Fruit fly (Drosophila melanogaster) whole organism, embryonic: Measurements from ENCODE around the gene ssp3.

ENCODE experiments used
- Blimp-1 ChIP-seq: fragments of 200-800 bp; sonication (Bioruptor generic); optimal IDR thresholded peaks from 3 replicates; lab custom pipeline; 2018; ENCODE audit warnings: missing biosample characterization, missing genetic modification characterization, mild to moderate bottlenecking, moderate library complexity, missing genetic modification reagents
- CG10209 ChIP-seq: fragments of 200-800 bp; sonication (Bioruptor generic); optimal IDR thresholded peaks from 3 replicates; lab custom pipeline; 2017; ENCODE audit warnings: missing biosample characterization, mild to moderate bottlenecking, missing genetic modification characterization, missing genetic modification reagents
- CG14441 ChIP-seq: fragments of 200-800 bp; sonication (Bioruptor generic); IDR thresholded peaks from 2 replicates; pipeline ENCODE4 v1.3.6; 2022; ENCODE audit warnings: missing biosample characterization, missing genetic modification characterization
- CG15601 ChIP-seq: fragments of 200-800 bp; sonication (Bioruptor generic); optimal IDR thresholded peaks from 3 replicates; lab custom pipeline; 2019; ENCODE audit warnings: missing biosample characterization, mild to moderate bottlenecking, missing genetic modification characterization, moderate library complexity
- CG16779 ChIP-seq: fragments of 200-800 bp; sonication (Bioruptor generic); IDR thresholded peaks from 2 replicates; pipeline ENCODE4 v1.3.6; 2022; ENCODE audit warnings: missing biosample characterization, missing genetic modification characterization
- CG17568 ChIP-seq: fragments of 200-800 bp; sonication (Bioruptor generic); optimal IDR thresholded peaks from 2 replicates; lab custom pipeline; 2018; ENCODE audit warnings: missing biosample characterization, mild to moderate bottlenecking, missing genetic modification characterization, moderate library complexity
- CG18619 ChIP-seq: fragments of 200-800 bp; sonication (Bioruptor generic); optimal IDR thresholded peaks from 3 replicates; lab custom pipeline; 2017; ENCODE audit warnings: missing biosample characterization, mild to moderate bottlenecking, missing genetic modification characterization
- CG2116 ChIP-seq: fragments of 200-800 bp; sonication (Bioruptor generic); optimal IDR thresholded peaks from 3 replicates; lab custom pipeline; 2018; ENCODE audit warnings: missing biosample characterization, mild to moderate bottlenecking, missing genetic modification characterization
- CG2678 ChIP-seq: fragments of 200-800 bp; sonication (Bioruptor generic); optimal IDR thresholded peaks from 3 replicates; lab custom pipeline; 2019; ENCODE audit warnings: missing biosample characterization, mild to moderate bottlenecking, missing genetic modification characterization, moderate library complexity
- CG3065 ChIP-seq: fragments of 200-800 bp; sonication (Bioruptor generic); optimal IDR thresholded peaks from 2 replicates; lab custom pipeline; 2016; ENCODE audit warnings: missing biosample characterization, missing genetic modification characterization
- CG34224 ChIP-seq: fragments of 200-800 bp; sonication (Bioruptor generic); IDR thresholded peaks from 3 replicates; pipeline ENCODE4 v1.3.6; 2022; ENCODE audit warnings: missing biosample characterization, missing genetic modification characterization; ENCODE audit not compliant: partially characterized antibody
- CG3726 ChIP-seq: fragments of 200-800 bp; sonication (Bioruptor generic); IDR thresholded peaks from 3 replicates; pipeline ENCODE4, ENCODE4 v1.3.6; 2022; ENCODE audit warnings: missing biosample characterization, missing genetic modification characterization
- CG4707 ChIP-seq: fragments of 200-800 bp; sonication (Bioruptor generic); optimal IDR thresholded peaks from 2 replicates; lab custom pipeline; 2018; ENCODE audit warnings: missing biosample characterization, mild to moderate bottlenecking, missing genetic modification characterization, moderate library complexity
- CG9797 ChIP-seq: fragments of 200-800 bp; sonication (Bioruptor generic); optimal IDR thresholded peaks from 3 replicates; lab custom pipeline; 2018; ENCODE audit warnings: missing biosample characterization, mild to moderate bottlenecking, missing genetic modification characterization
- CHES-1-like ChIP-seq: fragments of 200-800 bp; sonication (Bioruptor generic); optimal IDR thresholded peaks from 2 replicates; lab custom pipeline; 2016; ENCODE audit warnings: missing biosample characterization, missing genetic modification characterization
- Doc2 ChIP-seq: fragments of 200-800 bp; sonication (Bioruptor generic); IDR thresholded peaks from 2 replicates; pipeline ENCODE4 v1.3.6; 2022; ENCODE audit warnings: missing biosample characterization, missing genetic modification characterization
- Dp ChIP-seq: fragments of 200-800 bp; sonication (Bioruptor generic); optimal IDR thresholded peaks from 2 replicates; lab custom pipeline; 2018; ENCODE audit warnings: missing biosample characterization, mild to moderate bottlenecking, missing genetic modification characterization, moderate library complexity
- HHEX ChIP-seq: fragments of 200-800 bp; sonication (Bioruptor generic); optimal IDR thresholded peaks from 3 replicates; lab custom pipeline; 2017; ENCODE audit warnings: missing biosample characterization, mild to moderate bottlenecking, missing genetic modification characterization, missing genetic modification reagents
- Hand ChIP-seq: fragments of 200-800 bp; sonication (Bioruptor generic); optimal IDR thresholded peaks from 2 replicates; lab custom pipeline; 2017; ENCODE audit warnings: mild to moderate bottlenecking, missing biosample characterization, missing genetic modification reagents, missing genetic modification characterization
- HmgZ ChIP-seq: fragments of 200-800 bp; sonication (Bioruptor generic); optimal IDR thresholded peaks from 2 replicates; lab custom pipeline; 2018; ENCODE audit warnings: missing biosample characterization, mild to moderate bottlenecking, missing genetic modification characterization
- Opbp ChIP-seq: fragments of 200-800 bp; sonication (Bioruptor generic); IDR thresholded peaks from 3 replicates; pipeline ENCODE4 v1.3.6; 2022; ENCODE audit warnings: missing biosample characterization, missing genetic modification characterization; ENCODE audit not compliant: partially characterized antibody
- Ravus ChIP-seq: fragments of 200-800 bp; sonication (Bioruptor generic); IDR thresholded peaks from 2 replicates; pipeline ENCODE4 v1.3.6; 2022; ENCODE audit warnings: missing biosample characterization, missing genetic modification characterization
- ab ChIP-seq: fragments of 200-800 bp; sonication (Bioruptor generic); optimal IDR thresholded peaks from 2 replicates; lab custom pipeline; 2016; ENCODE audit warnings: missing biosample characterization, missing genetic modification characterization
- aop ChIP-seq: fragments of 200-800 bp; sonication (Bioruptor generic); IDR thresholded peaks from 2 replicates; pipeline ENCODE4 v1.3.6; 2022; ENCODE audit warnings: missing biosample characterization, missing genetic modification characterization
- ap ChIP-seq: fragments of 200-800 bp; sonication (Bioruptor generic); IDR thresholded peaks from 2 replicates; pipeline ENCODE4 v1.3.6; 2022; ENCODE audit warnings: missing biosample characterization, missing genetic modification characterization
- ase ChIP-seq: fragments of 200-800 bp; sonication (Bioruptor generic); IDR thresholded peaks from 3 replicates; pipeline ENCODE4 v1.3.6; 2022; ENCODE audit warnings: missing biosample characterization, missing genetic modification characterization
- cato ChIP-seq: fragments of 200-800 bp; sonication (Bioruptor generic); optimal IDR thresholded peaks from 2 replicates; lab custom pipeline; 2016; ENCODE audit warnings: missing biosample characterization, missing genetic modification characterization, borderline replicate concordance
- chif ChIP-seq, 2 experiments: fragments of 200-800 bp; sonication (Bioruptor generic); optimal IDR thresholded peaks; 3 replicates each; lab custom pipeline; 2016; ENCODE audit warnings: missing biosample characterization in 2 of 2, missing genetic modification characterization in 2 of 2
- ci ChIP-seq: fragments of 200-800 bp; sonication (Bioruptor generic); IDR thresholded peaks from 3 replicates; pipeline ENCODE4 v1.3.6; 2022; ENCODE audit warnings: missing biosample characterization, missing genetic modification characterization
- cwo ChIP-seq: fragments of 200-800 bp; sonication (Bioruptor generic); optimal IDR thresholded peaks from 3 replicates; lab custom pipeline; 2017; ENCODE audit warnings: missing biosample characterization, missing genetic modification characterization, mild to moderate bottlenecking, moderate library complexity, missing genetic modification reagents
- danr ChIP-seq: fragments of 200-800 bp; sonication (Bioruptor generic); IDR thresholded peaks from 2 replicates; pipeline ENCODE4 v1.3.6; 2022; ENCODE audit warnings: missing biosample characterization, missing genetic modification characterization
- dpn ChIP-seq, 2 experiments: fragments of 200-800 bp; sonication (Bioruptor generic); optimal IDR thresholded peaks; 3 replicates each; lab custom pipeline; 2016; ENCODE audit warnings: missing biosample characterization in 2 of 2, missing genetic modification characterization in 2 of 2
- dysf ChIP-seq: fragments of 200-800 bp; sonication (Bioruptor generic); IDR thresholded peaks from 3 replicates; pipeline ENCODE4 v1.3.6; 2022; ENCODE audit warnings: missing biosample characterization, missing genetic modification characterization
- esg ChIP-seq: fragments of 200-800 bp; sonication (Bioruptor generic); conservative IDR thresholded peaks from 2 replicates; pipeline ENCODE4 v1.3.6; 2022; ENCODE audit warnings: missing biosample characterization, missing genetic modification characterization
- grn ChIP-seq: fragments of 200-800 bp; sonication (Bioruptor generic); optimal IDR thresholded peaks from 3 replicates; lab custom pipeline; 2017; ENCODE audit warnings: missing biosample characterization, missing genetic modification characterization
- h ChIP-seq: fragments of >200 bp; optimal IDR thresholded peaks from 2 replicates; lab custom pipeline; 2017
- lola ChIP-seq, 3 experiments: fragments of >200 bp in 2 of 3; fragments of 200-800 bp in 1 of 3; sonication (Bioruptor generic) in 1 of 3; optimal IDR thresholded peaks; 2 replicates each; lab custom pipeline; 2017 to 2019; ENCODE audit warnings: missing biosample characterization in 3 of 3, missing genetic modification characterization in 3 of 3, mild to moderate bottlenecking in 1 of 3, moderate library complexity in 1 of 3
- lov ChIP-seq, 2 experiments: fragments of 200-800 bp in 1 of 2; fragments of >200 bp in 1 of 2; sonication (Bioruptor generic) in 1 of 2; IDR thresholded peaks in 1 of 2; optimal IDR thresholded peaks in 1 of 2; 2 replicates in 1 of 2; 3 replicates in 1 of 2; pipeline versions ENCODE4 v1.3.6 to Lab custom; 2017 to 2022; ENCODE audit warnings: missing biosample characterization in 1 of 2, missing genetic modification characterization in 1 of 2
- maf-S ChIP-seq: fragments of 200-800 bp; sonication (Bioruptor generic); optimal IDR thresholded peaks from 2 replicates; lab custom pipeline; 2016; ENCODE audit warnings: missing biosample characterization, missing genetic modification characterization
- mam ChIP-seq: fragments of 200-800 bp; sonication (Bioruptor generic); optimal IDR thresholded peaks from 3 replicates; lab custom pipeline; 2016; ENCODE audit warnings: missing biosample characterization, missing genetic modification characterization
- pb ChIP-seq: fragments of 200-800 bp; sonication (Bioruptor generic); optimal IDR thresholded peaks from 3 replicates; lab custom pipeline; 2016; ENCODE audit warnings: missing biosample characterization, missing genetic modification characterization
- sc ChIP-seq, 3 experiments: fragments of >200 bp in 2 of 3; fragments of 200-800 bp in 1 of 3; sonication (Bioruptor generic) in 1 of 3; optimal IDR thresholded peaks; 2 replicates in 2 of 3; 3 replicates in 1 of 3; lab custom pipeline; 2017; ENCODE audit warnings: mild to moderate bottlenecking in 1 of 3, missing biosample characterization in 1 of 3, missing genetic modification characterization in 1 of 3, missing genetic modification reagents in 1 of 3
- slou ChIP-seq: fragments of 200-800 bp; sonication (Bioruptor generic); optimal IDR thresholded peaks from 3 replicates; lab custom pipeline; 2016; ENCODE audit warnings: missing biosample characterization, missing genetic modification characterization
- stwl ChIP-seq: fragments of 200-800 bp; sonication (Bioruptor generic); optimal IDR thresholded peaks from 3 replicates; lab custom pipeline; 2018; ENCODE audit warnings: missing biosample characterization, mild to moderate bottlenecking, missing genetic modification characterization, moderate library complexity
- tgo ChIP-seq: fragments of 200-800 bp; sonication (Bioruptor generic); IDR thresholded peaks from 3 replicates; pipeline ENCODE4 v1.3.6; 2022; ENCODE audit warnings: missing biosample characterization, missing genetic modification characterization
- tna ChIP-seq: fragments of 200-800 bp; sonication (Bioruptor generic); IDR thresholded peaks from 2 replicates; pipeline ENCODE4 v1.3.6; 2022; ENCODE audit warnings: missing biosample characterization, missing genetic modification characterization; ENCODE audit not compliant: partially characterized antibody
- tup ChIP-seq: fragments of 200-800 bp; sonication (Bioruptor generic); optimal IDR thresholded peaks from 2 replicates; lab custom pipeline; 2016; ENCODE audit warnings: missing biosample characterization, mild to moderate bottlenecking, missing genetic modification characterization, moderate library complexity
- vvl ChIP-seq: fragments of 200-800 bp; sonication (Bioruptor generic); IDR thresholded peaks from 2 replicates; pipeline ENCODE4 v1.3.6; 2022; ENCODE audit warnings: missing biosample characterization, missing genetic modification characterization
- wor ChIP-seq: fragments of 200-800 bp; sonication (Bioruptor generic); IDR thresholded peaks from 2 replicates; pipeline ENCODE4 v1.3.6; 2022; ENCODE audit warnings: missing biosample characterization, missing genetic modification characterization
- zfh2 ChIP-seq: fragments of 200-800 bp; sonication (Bioruptor generic); optimal IDR thresholded peaks from 2 replicates; lab custom pipeline; 2016; ENCODE audit warnings: missing biosample characterization, missing genetic modification characterization

Gene ssp3

DNA sequence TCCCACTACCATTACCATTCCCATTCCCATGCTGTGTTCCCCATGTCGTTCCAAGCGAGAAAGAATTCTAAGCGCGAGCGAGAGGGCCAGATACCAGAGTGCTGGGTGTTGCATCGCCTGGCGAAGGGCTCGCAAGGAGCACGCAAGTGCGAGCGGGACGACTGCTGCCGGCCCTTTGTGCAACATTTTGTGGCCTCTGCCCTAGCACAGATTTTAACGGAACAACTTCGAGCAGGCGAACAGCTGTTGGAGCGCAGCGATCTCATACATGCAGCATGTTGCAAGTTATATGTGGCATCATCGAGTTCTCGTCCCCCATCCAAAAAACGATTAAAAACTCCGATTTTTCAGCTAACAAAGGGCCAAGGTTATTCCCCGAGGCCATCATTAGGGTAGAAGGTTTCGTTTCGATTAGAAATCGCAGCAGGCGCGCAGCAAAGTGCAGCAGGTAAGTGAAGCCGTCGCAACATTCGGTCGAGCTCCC is 3.8 kb upstream of the ssp3 start (continued):
- TF ChIP-seq CG3726 (GFP tag; lab: Robert Waterston, UW) (no peak), pb (GFP tag; lab: Kevin White, UChicago) (no peak), CG14441 (GFP tag; lab: Robert Waterston, UW) (no peak), Blimp-1 (GFP tag; lab: Kevin White, UChicago) (no peak), CG17568 (no peak), maf-S (no peak), tup (no peak), HHEX (GFP tag; lab: Kevin White, UChicago) (no peak), wor (GFP tag; lab: Robert Waterston, UW) (no peak), ap (GFP tag; lab: Robert Waterston, UW) (no peak), tgo (no peak), CG4707 (no peak), aop (no peak), CG16779 (no peak), vvl (GFP tag; lab: Robert Waterston, UW) (no peak), dysf (no peak), CG15601 (no peak), tna (GFP tag; lab: Robert Waterston, UW) (no peak), esg (GFP tag; lab: Robert Waterston, UW) (no peak), Dp (GFP tag; lab: Kevin White, UChicago) (no peak), Ravus (GFP tag; lab: Robert Waterston, UW) (no peak), ci (GFP tag; lab: Robert Waterston, UW) (no peak), Opbp (no peak; the same call in 2 of the 3 replicates), CG18619 (GFP tag; lab: Kevin White, UChicago) (no peak), CG9797 (no peak), zfh2 (GFP tag; lab: Kevin White, UChicago) (no peak), ase (GFP tag; lab: Robert Waterston, UW) (no peak), CG2116 (GFP tag; lab: Kevin White, UChicago) (no peak), sc (optimal IDR thresholded peaks at IDR 0.05; lab: Kevin White, UChicago) (no peak), sc (GFP tag; optimal IDR thresholded peaks at IDR 0.05; lab: Kevin White, UChicago) (no peak), stwl (tag; lab: Kevin White, UChicago) (peak; percentile 3), CG3065 (GFP tag; lab: Kevin White, UChicago) (no peak), dpn (GFP tag; optimal IDR thresholded peaks at IDR 0.05; lab: Kevin White, UChicago) (no peak), h (lab: Kevin White, UChicago) (no peak), ab (GFP tag; lab: Kevin White, UChicago) (no peak), CG2678 (tag; lab: Kevin White, UChicago) (no peak), danr (GFP tag; lab: Robert Waterston, UW) (no peak), HmgZ (tag; lab: Kevin White, UChicago) (no peak), chif (GFP tag; optimal IDR thresholded peaks at IDR 0.05; lab: Kevin White, UChicago) (no peak), CHES-1-like (no peak), lola (GFP tag; optimal IDR thresholded peaks at IDR 0.05; lab: Kevin White, UChicago) (no peak), CG34224 (GFP tag; lab: Robert Waterston, UW) (0 out of 3 replicates have a peak, but pooled peaks have one; percentile 12), cato (GFP tag; lab: Kevin White, UChicago) (no peak), cwo (GFP tag; lab: Kevin White, UChicago) (no peak), mam (GFP tag; lab: Kevin White, UChicago) (no peak), slou (GFP tag; lab: Kevin White, UChicago) (no peak), Doc2 (no peak), grn (no peak), lov (optimal IDR thresholded peaks at IDR 0.05; lab: Kevin White, UChicago) (no peak), lov (GFP tag; IDR thresholded peaks at IDR 0.05; lab: Robert Waterston, UW) (0 out of 3 replicates have a peak, but pooled peaks have one; percentile 47), CG10209 (GFP tag; lab: Kevin White, UChicago) (no peak), Hand (GFP tag; lab: Kevin White, UChicago) (no peak)
